Fruit fly (Drosophila melanogaster): Measurements from ENCODE around the gene CG7335.

DNA sequence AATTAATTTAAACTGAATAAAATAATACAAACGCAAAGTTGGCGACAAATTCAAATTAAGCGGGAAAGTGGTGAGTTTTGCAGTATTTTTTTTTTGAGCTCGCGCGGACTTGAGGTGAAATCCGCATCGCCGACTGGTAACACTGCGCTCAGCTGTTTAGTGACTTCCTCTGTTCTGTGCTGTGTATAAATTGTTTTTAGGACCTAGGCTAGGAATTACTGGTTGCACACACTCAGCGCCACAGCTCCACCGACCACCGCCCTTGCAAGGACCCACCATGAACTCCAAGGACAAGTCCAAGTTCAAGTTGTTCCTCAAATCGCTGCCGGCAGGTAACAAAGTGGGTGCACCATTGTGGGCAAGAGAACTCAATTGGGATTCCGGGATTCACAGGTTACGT is 4.0 kb downstream of the CG7335 start, which contains the start of gene gig:
- TF ChIP-seq CTCF (optimal IDR thresholded peaks at IDR 0.05) (no peak), CG8478 (optimal IDR thresholded peaks at IDR 0.05) (no peak)

Measured in S2 (cell line).